Fruit fly (Drosophila melanogaster): ENCODE data around the gene Idgf1.

Idgf1 gene

dm6 chr2L:16492617-16493203 lies 47.6 kb downstream of the Idgf1 start (continued):
- peak; percentile 72 for TF ChIP-seq ttk (GFP tag; IDR thresholded peaks at IDR 0.05)
- TF ChIP-seq zen (tag; optimal IDR thresholded peaks at IDR 0.05) = peak; percentile 69
- peak; percentile 66 for TF ChIP-seq Aef1 (GFP tag; IDR thresholded peaks at IDR 0.05)
- peak; percentile 77 for TF ChIP-seq CG9817 (tag; optimal IDR thresholded peaks at IDR 0.05)
- no peak for TF ChIP-seq CG11398 (GFP tag; optimal IDR thresholded peaks at IDR 0.05)
- peak; percentile 42 for TF ChIP-seq CG18764 (GFP tag; optimal IDR thresholded peaks at IDR 0.05)
- peak; percentile 81 for TF ChIP-seq Rfx (GFP tag; IDR thresholded peaks at IDR 0.05)
- TF ChIP-seq CG13424 (tag; optimal IDR thresholded peaks at IDR 0.05) = peak; percentile 86

- peak; percentile 91 for TF ChIP-seq CG11504 (tag; optimal IDR thresholded peaks at IDR 0.05)
- no peak for TF ChIP-seq CG1529 (GFP tag; optimal IDR thresholded peaks at IDR 0.05)
- TF ChIP-seq scrt (GFP tag; optimal IDR thresholded peaks at IDR 0.05) = no peak
- TF ChIP-seq CG6654 (GFP tag; optimal IDR thresholded peaks at IDR 0.05) = peak; percentile 93
- peak; percentile 3 for TF ChIP-seq sug (tag; optimal IDR thresholded peaks at IDR 0.05)
- TF ChIP-seq exex (tag; optimal IDR thresholded peaks at IDR 0.05) = peak; percentile 84
- peak in 1 of 2 experiments; percentile 82 for TF ChIP-seq Pdp1 (GFP tag; optimal IDR thresholded peaks at IDR 0.05)
- no peak for TF ChIP-seq HLH3B (GFP tag; IDR thresholded peaks at IDR 0.05)
- TF ChIP-seq CG6854 (GFP tag; optimal IDR thresholded peaks at IDR 0.05) = peak; percentile 14
- peak; percentile 32; the same call in 1 of the 2 replicates for TF ChIP-seq GATAe (GFP tag; conservative IDR thresholded peaks at IDR 0.05)
- peak; percentile 82 for TF ChIP-seq Vsx1 (GFP tag; optimal IDR thresholded peaks at IDR 0.05)
Measured at dm6 chr2L:16493999-16494741, 49.1 kb downstream of the Idgf1 start.

- TF ChIP-seq Camta (GFP tag; optimal IDR thresholded peaks at IDR 0.05) = peak; percentile 84
- TF ChIP-seq croc (GFP tag; conservative IDR thresholded peaks at IDR 0.05) = no peak
- TF ChIP-seq sim (GFP tag; IDR thresholded peaks at IDR 0.05) = peak; percentile 83
- TF ChIP-seq cad (GFP tag; optimal IDR thresholded peaks at IDR 0.05) = peak; percentile 48
- no peak for TF ChIP-seq CG3995 (GFP tag; optimal IDR thresholded peaks at IDR 0.05)
- peak; percentile 82 for TF ChIP-seq row (GFP tag; IDR thresholded peaks at IDR 0.05)
- TF ChIP-seq CG1529 (GFP tag; optimal IDR thresholded peaks at IDR 0.05) = peak; percentile 83
- no peak for TF ChIP-seq CG31388 (GFP tag; optimal IDR thresholded peaks at IDR 0.05)
- TF ChIP-seq CG4424 (GFP tag; optimal IDR thresholded peaks at IDR 0.05) = no peak
- peak; percentile 33 for TF ChIP-seq sens (GFP tag)
- TF ChIP-seq Dad (GFP tag; optimal IDR thresholded peaks at IDR 0.05) = no peak
- peak; percentile 71 for TF ChIP-seq CG30431 (GFP tag; optimal IDR thresholded peaks at IDR 0.05)
- no peak for TF ChIP-seq CG10274 (GFP tag; optimal IDR thresholded peaks at IDR 0.05)
- no peak for TF ChIP-seq CG4404 (GFP tag; IDR thresholded peaks at IDR 0.05)
- peak; percentile 84 for TF ChIP-seq odd (GFP tag; optimal IDR thresholded peaks at IDR 0.05)
- TF ChIP-seq Side (GFP tag; optimal IDR thresholded peaks at IDR 0.05) = no peak
- peak; percentile 69 for TF ChIP-seq NC2α (GFP tag; optimal IDR thresholded peaks at IDR 0.05)
- no peak for TF ChIP-seq fd96Cb (tag; optimal IDR thresholded peaks at IDR 0.05)
- peak; percentile 28 for TF ChIP-seq CG15073 (GFP tag; optimal IDR thresholded peaks at IDR 0.05)
- TF ChIP-seq fd64A (GFP tag; optimal IDR thresholded peaks at IDR 0.05) = no peak
- peak; percentile 73 for TF ChIP-seq fd3F (GFP tag; optimal IDR thresholded peaks at IDR 0.05)
- peak; percentile 35 for TF ChIP-seq gcm2 (GFP tag; optimal IDR thresholded peaks at IDR 0.05)
- TF ChIP-seq CG14050 (GFP tag; IDR thresholded peaks at IDR 0.05) = peak; percentile 75
- TF ChIP-seq Optix (GFP tag; IDR thresholded peaks at IDR 0.05) = no peak
- no peak for TF ChIP-seq ftz-f1 (GFP tag; optimal IDR thresholded peaks at IDR 0.05)
- no peak for TF ChIP-seq tap (tag; optimal IDR thresholded peaks at IDR 0.05)
- TF ChIP-seq dan (GFP tag; IDR thresholded peaks at IDR 0.05) = no peak
- no peak for TF ChIP-seq Ravus (GFP tag; IDR thresholded peaks at IDR 0.05)
- TF ChIP-seq CG14965 (GFP tag; optimal IDR thresholded peaks at IDR 0.05; ENCODE audit: borderline replicate concordance) = no peak
Measured at dm6 chr2L:16495193-16495780, 50.2 kb downstream of the Idgf1 start.
